Worm (Caenorhabditis elegans): ENCODE results near the gene pccb-1.

- TF ChIP-seq nhr-10 (tag; optimal IDR thresholded peaks at IDR 0.05) (no peak), F26F4.8 (GFP tag; conservative IDR thresholded peaks at IDR 0.05) (no peak), nhr-28 (tag; optimal IDR thresholded peaks at IDR 0.05) (no peak), Y5F2A.4 (GFP tag; optimal IDR thresholded peaks at IDR 0.05) (no peak), dpl-1 (GFP tag; optimal IDR thresholded peaks at IDR 0.05) (no peak)
Observed at ce11 chrX:3092460-3092859, 3.1 kb downstream of the pccb-1 start.
